Fruit fly (Drosophila melanogaster) S2 (cell line): Measurements from ENCODE around the gene CG32206.

ENCODE experiments used
- CG8478 ChIP-seq: fragments of >200 bp; optimal IDR thresholded peaks from 2 replicates; lab custom pipeline; 2018
- CTCF ChIP-seq, 2 experiments: fragments of >200 bp; optimal IDR thresholded peaks; 2 replicates each; lab custom pipeline; 2018

- no peak for TF ChIP-seq CG8478 (lab: Kevin White, UChicago)
- no peak for TF ChIP-seq CTCF (optimal IDR thresholded peaks at IDR 0.05; lab: Kevin White, UChicago)
Measured at dm6 chr3L:19444092-19444491, 31.4 kb upstream of the CG32206 start.
